Worm (Caenorhabditis elegans) whole organism, mixed stage, embryonic: ENCODE measurements around the gene lgc-21.

Experiments
- elt-3 ChIP-seq: fragments of 150-350 bp; optimal IDR thresholded peaks from 2 replicates; lab custom pipeline; 2014; ENCODE audit warnings: missing biosample characterization, missing genetic modification characterization
- lin-32 ChIP-seq: fragments of 200-800 bp; sonication (Bioruptor generic); optimal IDR thresholded peaks from 2 replicates; lab custom pipeline; 2018; ENCODE audit warnings: mild to moderate bottlenecking, missing genetic modification characterization, missing compliant biosample characterization
- ztf-11 ChIP-seq: fragments of 150-350 bp; optimal IDR thresholded peaks from 2 replicates; lab custom pipeline; 2014; ENCODE audit warnings: missing biosample characterization, missing genetic modification characterization

DNA sequence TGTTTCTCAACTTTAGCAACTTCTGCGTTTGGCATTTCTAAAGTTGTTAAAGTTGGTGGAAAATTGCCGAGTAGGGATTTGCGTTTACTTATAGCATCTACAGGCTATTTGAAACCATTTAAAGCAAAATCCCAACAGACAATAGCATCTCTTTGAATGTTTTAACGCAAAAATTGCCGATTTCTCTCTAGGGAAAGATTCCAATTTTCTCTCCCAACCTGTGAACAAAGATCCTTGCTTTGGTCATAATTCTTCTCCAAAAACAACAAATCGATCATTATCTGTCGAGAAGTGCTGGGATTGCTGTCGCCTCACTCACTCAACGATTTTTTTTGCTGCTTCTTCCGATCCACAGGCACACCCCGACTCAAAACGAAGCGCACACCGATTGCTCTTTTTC lies 14.0 kb downstream of the lgc-21 start:
- TF ChIP-seq elt-3 (tag; lab: Kevin White, UChicago) (no peak), lin-32 (GFP tag; lab: Kevin White, UChicago) (no peak), ztf-11 (tag; lab: Kevin White, UChicago) (no peak)
